Fruit fly (Drosophila melanogaster): ENCODE results near the gene Or65c.

Gene Or65c

DNA sequence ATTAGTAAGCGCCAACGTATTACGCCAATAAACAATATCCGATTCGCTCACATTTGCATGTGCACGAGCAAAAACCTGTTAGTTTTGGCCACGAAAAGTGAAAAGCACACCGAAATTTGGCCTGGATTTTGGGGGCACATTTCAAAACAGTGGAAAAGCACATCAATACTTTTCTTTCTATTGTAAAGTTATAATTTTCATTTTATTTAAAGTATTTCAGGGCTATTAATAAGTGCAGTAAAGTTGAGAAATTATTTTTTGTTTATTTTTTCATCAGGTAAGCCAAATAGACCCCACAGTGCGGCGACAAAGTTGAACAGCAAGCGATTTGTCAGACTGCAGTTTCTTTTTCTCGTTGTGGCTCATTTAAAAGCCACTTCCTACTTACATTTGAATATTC lies 4.7 kb upstream of the Or65c start:
- TF ChIP-seq h (optimal IDR thresholded peaks at IDR 0.05) (no peak), Myc (optimal IDR thresholded peaks at IDR 0.05) (no peak), psq (optimal IDR thresholded peaks at IDR 0.05) (no peak), insv (optimal IDR thresholded peaks at IDR 0.05) (no peak), Sin3A (optimal IDR thresholded peaks at IDR 0.05) (no peak), ttk (optimal IDR thresholded peaks at IDR 0.05) (no peak)

DNA sequence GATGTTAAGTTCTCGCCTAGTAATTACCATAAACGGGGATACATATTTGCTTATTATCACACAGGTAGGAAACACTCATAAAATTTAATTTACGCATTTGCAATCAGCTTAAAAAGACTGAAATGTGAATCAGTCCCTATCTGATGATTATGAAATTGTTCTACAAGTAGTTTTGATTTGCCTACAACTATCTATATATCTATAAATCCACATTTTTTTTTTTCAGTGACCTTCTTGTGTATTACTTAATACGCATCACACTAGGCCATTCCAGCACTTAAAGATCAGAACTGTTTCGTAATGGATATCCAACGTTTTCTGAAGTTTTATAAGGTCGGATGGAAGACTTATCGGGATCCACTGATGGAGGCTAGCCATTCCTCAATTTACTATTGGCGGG lies 2.1 kb upstream of the Or65c start, which contains the start of gene Or65b:
Gene Or65b, plus strand, starts transcription at position 301 of the 400 bp plus-strand sequence.
- TF ChIP-seq h (optimal IDR thresholded peaks at IDR 0.05) (no peak), psq (optimal IDR thresholded peaks at IDR 0.05) (no peak), Sin3A (optimal IDR thresholded peaks at IDR 0.05) (no peak), ttk (optimal IDR thresholded peaks at IDR 0.05) (no peak), insv (optimal IDR thresholded peaks at IDR 0.05) (no peak)

DNA sequence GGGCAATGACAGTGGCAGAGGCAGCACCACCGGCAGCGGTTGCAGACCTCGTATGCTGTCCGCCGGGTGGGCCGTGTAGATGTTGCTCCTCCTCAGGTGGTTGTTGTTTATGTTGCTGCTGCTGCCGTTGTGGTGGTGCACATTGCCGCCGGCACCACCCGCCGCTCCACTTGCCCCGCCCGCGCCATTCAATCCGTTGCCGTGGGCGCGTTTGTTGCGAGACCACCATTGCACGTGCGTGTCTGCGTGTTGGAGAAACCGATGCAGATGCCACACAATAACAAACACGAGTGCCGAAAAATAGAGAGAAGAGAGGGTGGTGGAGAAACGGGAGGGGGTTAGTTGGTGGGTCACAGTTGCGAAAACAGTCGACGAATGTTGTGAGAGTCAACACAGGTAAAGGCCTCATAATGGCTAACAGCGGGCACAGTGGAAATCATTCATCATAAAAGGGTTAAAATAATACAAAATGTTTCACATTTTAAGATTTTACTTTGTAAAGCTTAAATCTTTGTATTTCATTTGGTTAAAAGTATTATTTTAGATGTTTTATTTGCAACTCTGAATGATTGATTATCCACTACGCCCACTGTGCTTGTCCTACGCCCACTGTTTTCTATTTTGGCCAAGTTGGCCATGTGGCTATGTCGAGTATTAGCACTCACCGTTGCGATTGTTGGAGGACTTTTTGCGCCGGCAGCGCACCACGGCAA lies 4.1 kb downstream of the Or65c start:
- TF ChIP-seq h (optimal IDR thresholded peaks at IDR 0.05) (no peak), Sin3A (optimal IDR thresholded peaks at IDR 0.05) (no peak), insv (optimal IDR thresholded peaks at IDR 0.05) (no peak), psq (optimal IDR thresholded peaks at IDR 0.05) (no peak), Myc (optimal IDR thresholded peaks at IDR 0.05) (no peak), ttk (optimal IDR thresholded peaks at IDR 0.05) (no peak)

dm6 chr3L:6336248-6336858 lies 8.9 kb downstream of the Or65c start:
- TF ChIP-seq Sin3A (optimal IDR thresholded peaks at IDR 0.05) (no peak), psq (optimal IDR thresholded peaks at IDR 0.05) (no peak), ttk (optimal IDR thresholded peaks at IDR 0.05) (no peak), h (optimal IDR thresholded peaks at IDR 0.05) (no peak), insv (optimal IDR thresholded peaks at IDR 0.05) (no peak), Myc (optimal IDR thresholded peaks at IDR 0.05) (no peak)

- TF ChIP-seq Sin3A (optimal IDR thresholded peaks at IDR 0.05) (no peak), psq (optimal IDR thresholded peaks at IDR 0.05) (no peak), h (optimal IDR thresholded peaks at IDR 0.05) (no peak), Myc (optimal IDR thresholded peaks at IDR 0.05) (no peak), ttk (optimal IDR thresholded peaks at IDR 0.05) (no peak), insv (optimal IDR thresholded peaks at IDR 0.05) (no peak)
Observed at dm6 chr3L:6338306-6338705, 10.9 kb downstream of the Or65c start.

dm6 chr3L:6342253-6342652 lies 14.8 kb downstream of the Or65c start:
- TF ChIP-seq h (optimal IDR thresholded peaks at IDR 0.05): no peak
- no peak for TF ChIP-seq insv (optimal IDR thresholded peaks at IDR 0.05)
- no peak for TF ChIP-seq Sin3A (optimal IDR thresholded peaks at IDR 0.05)
- no peak for TF ChIP-seq ttk (optimal IDR thresholded peaks at IDR 0.05)

dm6 chr3L:6344243-6344642 lies 16.8 kb downstream of the Or65c start:
- TF ChIP-seq Sin3A (optimal IDR thresholded peaks at IDR 0.05) (no peak), insv (optimal IDR thresholded peaks at IDR 0.05) (no peak)

dm6 chr3L:6348433-6348832 lies 21.0 kb downstream of the Or65c start:
- no peak for TF ChIP-seq insv (optimal IDR thresholded peaks at IDR 0.05)
- no peak for TF ChIP-seq Sin3A (optimal IDR thresholded peaks at IDR 0.05)
- no peak for TF ChIP-seq h (optimal IDR thresholded peaks at IDR 0.05)
- no peak for TF ChIP-seq Myc (optimal IDR thresholded peaks at IDR 0.05)
- TF ChIP-seq psq (optimal IDR thresholded peaks at IDR 0.05): no peak
- TF ChIP-seq ttk (optimal IDR thresholded peaks at IDR 0.05): no peak

DNA sequence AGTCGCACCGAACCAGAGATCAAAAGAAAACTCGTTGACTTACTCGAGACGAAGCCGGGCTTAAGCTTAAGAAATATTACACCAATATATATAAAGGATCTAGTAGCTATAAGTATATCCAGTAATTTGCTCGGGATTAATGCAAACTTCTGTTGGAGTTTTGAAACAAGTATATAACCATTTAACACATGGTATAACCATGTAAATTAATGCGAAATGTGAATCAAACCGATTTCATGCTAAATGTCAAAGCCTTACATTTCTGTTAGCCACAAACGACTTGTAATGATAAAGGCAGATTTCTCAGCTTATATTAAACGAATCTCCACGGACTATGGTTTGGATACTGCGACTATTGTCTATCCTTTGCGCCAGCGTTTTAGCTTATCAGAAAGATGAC lies 22.6 kb downstream of the Or65c start, which contains the start of gene Sfp65A:
Gene Sfp65A, plus strand, starts transcription at position 301 of the 400 bp plus-strand sequence.
- no peak for TF ChIP-seq ttk (optimal IDR thresholded peaks at IDR 0.05)
- no peak for TF ChIP-seq Myc (optimal IDR thresholded peaks at IDR 0.05)
- TF ChIP-seq Sin3A (optimal IDR thresholded peaks at IDR 0.05): no peak
- TF ChIP-seq h (optimal IDR thresholded peaks at IDR 0.05): no peak
- TF ChIP-seq psq (optimal IDR thresholded peaks at IDR 0.05): no peak
- no peak for TF ChIP-seq insv (optimal IDR thresholded peaks at IDR 0.05)

dm6 chr3L:6352232-6352631 lies 24.8 kb downstream of the Or65c start, which contains the start of gene CG13300:
Gene CG13300 (minus strand): TSS chr3L:6352390.
- TF ChIP-seq h (optimal IDR thresholded peaks at IDR 0.05): no peak
- TF ChIP-seq ttk (optimal IDR thresholded peaks at IDR 0.05): no peak
- no peak for TF ChIP-seq Sin3A (optimal IDR thresholded peaks at IDR 0.05)
- no peak for TF ChIP-seq Myc (optimal IDR thresholded peaks at IDR 0.05)
- TF ChIP-seq insv (optimal IDR thresholded peaks at IDR 0.05): no peak
- no peak for TF ChIP-seq psq (optimal IDR thresholded peaks at IDR 0.05)

dm6 chr3L:6355032-6355431 lies 27.6 kb downstream of the Or65c start:
- no peak for TF ChIP-seq Sin3A (optimal IDR thresholded peaks at IDR 0.05)
- no peak for TF ChIP-seq insv (optimal IDR thresholded peaks at IDR 0.05)
- TF ChIP-seq ttk (optimal IDR thresholded peaks at IDR 0.05): no peak
- TF ChIP-seq psq (optimal IDR thresholded peaks at IDR 0.05): no peak
- no peak for TF ChIP-seq h (optimal IDR thresholded peaks at IDR 0.05)
- TF ChIP-seq Myc (optimal IDR thresholded peaks at IDR 0.05): no peak

dm6 chr3L:6357152-6357551 lies 29.7 kb downstream of the Or65c start:
- TF ChIP-seq psq (optimal IDR thresholded peaks at IDR 0.05) (no peak), Myc (optimal IDR thresholded peaks at IDR 0.05) (no peak), ttk (optimal IDR thresholded peaks at IDR 0.05) (no peak), h (optimal IDR thresholded peaks at IDR 0.05) (no peak), insv (optimal IDR thresholded peaks at IDR 0.05) (no peak), Sin3A (optimal IDR thresholded peaks at IDR 0.05) (no peak)

DNA sequence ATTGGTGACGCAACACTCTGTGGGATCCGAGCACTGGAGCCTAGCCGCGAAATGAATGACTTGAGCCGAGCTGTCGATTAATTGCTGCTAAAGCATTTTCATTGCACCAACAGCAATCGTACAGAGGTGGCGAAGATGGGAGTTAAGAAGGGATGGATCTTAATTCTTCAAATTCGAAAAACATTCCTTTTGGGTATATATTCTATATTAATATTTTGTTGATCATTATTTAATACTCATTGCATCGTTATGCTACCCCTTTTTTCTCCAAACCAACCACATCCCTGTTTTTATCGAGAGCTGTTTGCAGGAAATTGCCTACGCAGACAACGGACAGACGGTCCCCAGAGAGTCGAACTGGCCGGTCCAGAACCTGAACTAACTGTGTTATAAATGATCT lies 31.1 kb downstream of the Or65c start:
- TF ChIP-seq Sin3A (optimal IDR thresholded peaks at IDR 0.05) (no peak), insv (optimal IDR thresholded peaks at IDR 0.05) (no peak), ttk (optimal IDR thresholded peaks at IDR 0.05) (no peak), psq (optimal IDR thresholded peaks at IDR 0.05) (no peak), Myc (optimal IDR thresholded peaks at IDR 0.05) (no peak), h (optimal IDR thresholded peaks at IDR 0.05) (no peak)
